Fruit fly (Drosophila melanogaster): ENCODE data around the gene Pp1-87B.

Gene Pp1-87B

dm6 chr3R:12422379-12422975 is 3.2 kb downstream of the Pp1-87B start, which contains the start of the genes Scgbeta and CG17202:
TSS of gene Scgbeta (minus strand) at chr3R:12422429.
TSS of gene CG17202 (plus strand) at chr3R:12422768.
- TF ChIP-seq Dfd (GFP tag; optimal IDR thresholded peaks at IDR 0.05) (no peak), Sp1 (GFP tag; optimal IDR thresholded peaks at IDR 0.05) (no peak), Hr83 (GFP tag; optimal IDR thresholded peaks at IDR 0.05; ENCODE audit: poor library complexity, severe bottlenecking) (peak; percentile 56)

- TF ChIP-seq Sp1 (GFP tag; optimal IDR thresholded peaks at IDR 0.05) (peak; percentile 26), usp (GFP tag; optimal IDR thresholded peaks at IDR 0.05) (no peak), Rel (GFP tag; optimal IDR thresholded peaks at IDR 0.05) (no peak), Rel (tag; optimal IDR thresholded peaks at IDR 0.05) (peak; percentile 83), Abd-B (GFP tag; optimal IDR thresholded peaks at IDR 0.05) (no peak), Dfd (GFP tag; optimal IDR thresholded peaks at IDR 0.05) (no peak), psq (GFP tag; optimal IDR thresholded peaks at IDR 0.05) (peak; percentile 4), Mio (GFP tag; optimal IDR thresholded peaks at IDR 0.05) (no peak), GATAd (GFP tag; optimal IDR thresholded peaks at IDR 0.05) (no peak)
Observed at dm6 chr3R:12413274-12413958, 12.3 kb downstream of the Pp1-87B start, which contains the start of the genes Dip-C and pps. TSS of gene Dip-C (minus strand) at chr3R:12413759. TSS of gene pps (plus strand) at chr3R:12413828.

- TF ChIP-seq dl (GFP tag; optimal IDR thresholded peaks at IDR 0.05; ENCODE audit: insufficient read depth in 1 of 2, partially characterized antibody in 2 of 2) (no peak), usp (GFP tag; optimal IDR thresholded peaks at IDR 0.05) (no peak), CrebA (GFP tag; optimal IDR thresholded peaks at IDR 0.05; ENCODE audit: borderline replicate concordance) (no peak), Mio (GFP tag; optimal IDR thresholded peaks at IDR 0.05) (no peak), Rel (GFP tag; optimal IDR thresholded peaks at IDR 0.05) (no peak), Rel (tag; optimal IDR thresholded peaks at IDR 0.05) (no peak), Dif (GFP tag; optimal IDR thresholded peaks at IDR 0.05; ENCODE audit: partially characterized antibody) (no peak), woc (GFP tag; optimal IDR thresholded peaks at IDR 0.05) (no peak), sage (GFP tag; optimal IDR thresholded peaks at IDR 0.05) (no peak)
Observed at dm6 chr3R:12411449-12411848, 14.3 kb downstream of the Pp1-87B start.

DNA sequence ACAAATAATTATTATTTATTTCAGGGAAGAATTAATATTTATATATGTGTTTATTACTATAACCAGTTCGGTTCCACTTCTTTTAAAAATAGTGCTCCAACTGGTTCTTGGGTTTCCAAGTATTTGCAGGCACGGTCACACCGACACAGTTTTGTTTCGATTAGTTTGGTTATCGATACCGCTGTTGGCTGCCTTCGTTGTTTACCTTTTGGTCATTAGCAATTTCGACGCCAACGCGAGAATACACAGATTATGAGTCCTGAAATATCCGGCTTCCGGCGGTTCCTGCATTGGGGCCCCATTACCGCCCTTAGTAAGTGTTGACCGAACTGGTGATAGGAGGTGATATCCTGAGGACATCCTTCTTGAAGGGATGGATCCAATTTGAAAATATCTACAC is 17.6 kb downstream of the Pp1-87B start, which contains the start of gene CG5196:
CG5196 (plus strand) TSS at position 157 of the 400 bp plus-strand sequence.
- TF ChIP-seq Jra (GFP tag; optimal IDR thresholded peaks at IDR 0.05): no peak
- TF ChIP-seq OdsH (GFP tag; optimal IDR thresholded peaks at IDR 0.05): no peak
- no peak for TF ChIP-seq dsf (GFP tag; optimal IDR thresholded peaks at IDR 0.05; ENCODE audit: borderline replicate concordance)
- TF ChIP-seq jim (GFP tag; optimal IDR thresholded peaks at IDR 0.05): no peak
- no peak for TF ChIP-seq Hr83 (GFP tag; optimal IDR thresholded peaks at IDR 0.05; ENCODE audit: poor library complexity, severe bottlenecking)
- TF ChIP-seq Vsx2 (GFP tag; optimal IDR thresholded peaks at IDR 0.05; ENCODE audit: partially characterized antibody): no peak
- peak; percentile 7 for TF ChIP-seq HLH106 (tag; optimal IDR thresholded peaks at IDR 0.05)
- TF ChIP-seq Myc (optimal IDR thresholded peaks at IDR 0.05): no peak
- TF ChIP-seq dmrt93B (GFP tag; optimal IDR thresholded peaks at IDR 0.05): no peak
- TF ChIP-seq psq (GFP tag; optimal IDR thresholded peaks at IDR 0.05): no peak
- no peak for TF ChIP-seq lola (GFP tag; optimal IDR thresholded peaks at IDR 0.05)
- TF ChIP-seq brk (GFP tag; optimal IDR thresholded peaks at IDR 0.05): no peak
- TF ChIP-seq GATAd (GFP tag; optimal IDR thresholded peaks at IDR 0.05): no peak
- no peak for TF ChIP-seq dl (GFP tag; optimal IDR thresholded peaks at IDR 0.05; ENCODE audit: insufficient read depth in 1 of 2, partially characterized antibody in 2 of 2)
- TF ChIP-seq fru (GFP tag; optimal IDR thresholded peaks at IDR 0.05): peak; percentile 17
- no peak for TF ChIP-seq woc (GFP tag; optimal IDR thresholded peaks at IDR 0.05)
- no peak for TF ChIP-seq Mio (GFP tag; optimal IDR thresholded peaks at IDR 0.05)
- TF ChIP-seq h (GFP tag; optimal IDR thresholded peaks at IDR 0.05): no peak
- no peak for TF ChIP-seq ey (GFP tag; optimal IDR thresholded peaks at IDR 0.05)
- TF ChIP-seq rgr (GFP tag; optimal IDR thresholded peaks at IDR 0.05): no peak
- no peak for TF ChIP-seq Abd-B (GFP tag; optimal IDR thresholded peaks at IDR 0.05)
- TF ChIP-seq Rel (GFP tag; optimal IDR thresholded peaks at IDR 0.05): no peak
- TF ChIP-seq Rel (tag; optimal IDR thresholded peaks at IDR 0.05): peak; percentile 27
- TF ChIP-seq Sp1 (GFP tag; optimal IDR thresholded peaks at IDR 0.05): peak; percentile 22
- no peak for TF ChIP-seq sv (GFP tag; optimal IDR thresholded peaks at IDR 0.05)
- no peak for TF ChIP-seq Hr78 (GFP tag; optimal IDR thresholded peaks at IDR 0.05)
